Worm (Caenorhabditis elegans) whole organism, midembryonic: Measurements from ENCODE around the gene vang-1.

ENCODE experiments used
- T22C8.4 ChIP-seq: fragments of 200-800 bp; sonication (Bioruptor generic); IDR thresholded peaks from 2 replicates; pipeline ENCODE4 v1.3.6; 2022; ENCODE audit warnings: missing genetic modification characterization, missing compliant biosample characterization
- cog-1 ChIP-seq: sonication (generic microtip); optimal IDR thresholded peaks from 2 replicates; lab custom pipeline; 2016; ENCODE audit warnings: missing genetic modification characterization, missing compliant biosample characterization
- flt-1 ChIP-seq: fragments of 200-800 bp; sonication (Bioruptor generic); IDR thresholded peaks from 2 replicates; pipeline ENCODE4 v1.3.6; 2022; ENCODE audit warnings: missing genetic modification characterization, missing compliant biosample characterization
- klf-2 ChIP-seq: fragments of 200-800 bp; sonication (Bioruptor generic); conservative IDR thresholded peaks from 2 replicates; pipeline ENCODE4 v1.3.6; 2022; ENCODE audit warnings: missing genetic modification reagents, missing genetic modification characterization, missing compliant biosample characterization
- med-1 ChIP-seq: sonication (generic microtip); optimal IDR thresholded peaks from 2 replicates; lab custom pipeline; 2017; ENCODE audit warnings: missing genetic modification characterization, mild to moderate bottlenecking, missing compliant biosample characterization, antibody characterized with exemption, missing genetic modification reagents; ENCODE audit not compliant: insufficient read depth
- ref-1 ChIP-seq: fragments of 200-800 bp; sonication (Bioruptor generic); conservative IDR thresholded peaks from 2 replicates; pipeline ENCODE4 v1.3.6; 2022; ENCODE audit warnings: missing genetic modification reagents, missing genetic modification characterization, missing compliant biosample characterization
- tab-1 ChIP-seq: fragments of 200-800 bp; sonication (Bioruptor generic); IDR thresholded peaks from 2 replicates; pipeline ENCODE4 v1.3.6; 2022; ENCODE audit warnings: missing genetic modification characterization, missing compliant biosample characterization
- ztf-23 ChIP-seq: fragments of 200-800 bp; sonication (Bioruptor generic); IDR thresholded peaks from 2 replicates; pipeline ENCODE4 v1.3.6; 2022; ENCODE audit warnings: missing genetic modification reagents, missing genetic modification characterization, missing compliant biosample characterization
- ztf-29 ChIP-seq: fragments of 200-800 bp; sonication (Bioruptor generic); IDR thresholded peaks from 2 replicates; pipeline ENCODE4 v1.3.6; 2022; ENCODE audit warnings: missing genetic modification reagents, missing genetic modification characterization, missing compliant biosample characterization

vang-1 gene

ce11 chrX:2922602-2923203 lies 37.0 kb downstream of the vang-1 start:
- no peak for TF ChIP-seq tab-1
- no peak for TF ChIP-seq T22C8.4 (GFP tag; lab: Robert Waterston, UW)
- no peak for TF ChIP-seq cog-1 (tag; lab: Kevin White, UChicago)
- no peak for TF ChIP-seq ref-1
- no peak for TF ChIP-seq flt-1 (GFP tag; lab: Robert Waterston, UW)
- TF ChIP-seq med-1 (GFP tag; lab: Kevin White, UChicago): no peak

ce11 chrX:2923888-2924287 lies 38.2 kb downstream of the vang-1 start, which contains the start of gene hst-3.2:
hst-3.2 (minus strand) TSS chrX:2923988.
- TF ChIP-seq ztf-23 (GFP tag; lab: Robert Waterston, UW) (no peak), cog-1 (tag; lab: Kevin White, UChicago) (no peak), T22C8.4 (GFP tag; lab: Robert Waterston, UW) (no peak), klf-2 (GFP tag; lab: Robert Waterston, UW) (no peak), ref-1 (no peak), med-1 (GFP tag; lab: Kevin White, UChicago) (no peak), ztf-29 (GFP tag; lab: Robert Waterston, UW) (no peak), tab-1 (no peak), flt-1 (GFP tag; lab: Robert Waterston, UW) (no peak)

- TF ChIP-seq tab-1 (no peak), ztf-29 (GFP tag; lab: Robert Waterston, UW) (no peak), ztf-23 (GFP tag; lab: Robert Waterston, UW) (no peak), med-1 (GFP tag; lab: Kevin White, UChicago) (no peak), ref-1 (no peak), flt-1 (GFP tag; lab: Robert Waterston, UW) (no peak), klf-2 (GFP tag; lab: Robert Waterston, UW) (no peak)
Observed at ce11 chrX:2924438-2924837, 38.8 kb downstream of the vang-1 start.

ce11 chrX:2925950-2926349 lies 40.3 kb downstream of the vang-1 start:
- TF ChIP-seq T22C8.4 (GFP tag; lab: Robert Waterston, UW) (no peak), cog-1 (tag; lab: Kevin White, UChicago) (no peak), klf-2 (GFP tag; lab: Robert Waterston, UW) (no peak), flt-1 (GFP tag; lab: Robert Waterston, UW) (no peak)

- TF ChIP-seq T22C8.4 (GFP tag; lab: Robert Waterston, UW): no peak
- TF ChIP-seq cog-1 (tag; lab: Kevin White, UChicago): no peak
- TF ChIP-seq klf-2 (GFP tag; lab: Robert Waterston, UW): no peak
- no peak for TF ChIP-seq med-1 (GFP tag; lab: Kevin White, UChicago)
- no peak for TF ChIP-seq tab-1
- no peak for TF ChIP-seq ref-1
- TF ChIP-seq flt-1 (GFP tag; lab: Robert Waterston, UW): no peak
- no peak for TF ChIP-seq ztf-29 (GFP tag; lab: Robert Waterston, UW)
- TF ChIP-seq ztf-23 (GFP tag; lab: Robert Waterston, UW): no peak
Observed at ce11 chrX:2927576-2927975, 41.9 kb downstream of the vang-1 start.

- TF ChIP-seq ref-1 (no peak), ztf-23 (GFP tag; lab: Robert Waterston, UW) (0 out of 2 replicates have a peak, but pooled peaks have one; percentile 30), cog-1 (tag; lab: Kevin White, UChicago) (no peak), ztf-29 (GFP tag; lab: Robert Waterston, UW) (no peak), klf-2 (GFP tag; lab: Robert Waterston, UW) (no peak)
Observed at ce11 chrX:2928089-2928488, 42.4 kb downstream of the vang-1 start.

- no peak for TF ChIP-seq klf-2 (GFP tag; lab: Robert Waterston, UW)
- no peak for TF ChIP-seq cog-1 (tag; lab: Kevin White, UChicago)
- no peak for TF ChIP-seq med-1 (GFP tag; lab: Kevin White, UChicago)
- no peak for TF ChIP-seq ztf-23 (GFP tag; lab: Robert Waterston, UW)
- no peak for TF ChIP-seq ztf-29 (GFP tag; lab: Robert Waterston, UW)
- TF ChIP-seq tab-1: no peak
- no peak for TF ChIP-seq flt-1 (GFP tag; lab: Robert Waterston, UW)
- no peak for TF ChIP-seq T22C8.4 (GFP tag; lab: Robert Waterston, UW)
- TF ChIP-seq ref-1: no peak
Observed at ce11 chrX:2931852-2932251, 46.2 kb downstream of the vang-1 start.

- TF ChIP-seq ref-1: no peak
- TF ChIP-seq cog-1 (tag; lab: Kevin White, UChicago): no peak
- TF ChIP-seq klf-2 (GFP tag; lab: Robert Waterston, UW): no peak
- no peak for TF ChIP-seq ztf-23 (GFP tag; lab: Robert Waterston, UW)
Observed at ce11 chrX:2933061-2933460, 47.4 kb downstream of the vang-1 start, which contains the start of gene fard-1. fard-1 (plus strand) TSS chrX:2933361.

- TF ChIP-seq ref-1: no peak
- TF ChIP-seq T22C8.4 (GFP tag; lab: Robert Waterston, UW): no peak
- TF ChIP-seq cog-1 (tag; lab: Kevin White, UChicago): no peak
- no peak for TF ChIP-seq flt-1 (GFP tag; lab: Robert Waterston, UW)
- no peak for TF ChIP-seq ztf-23 (GFP tag; lab: Robert Waterston, UW)
- TF ChIP-seq med-1 (GFP tag; lab: Kevin White, UChicago): no peak
- TF ChIP-seq ztf-29 (GFP tag; lab: Robert Waterston, UW): no peak
Observed at ce11 chrX:2939085-2939484, 53.4 kb downstream of the vang-1 start.

ce11 chrX:2939526-2939925 lies 53.9 kb downstream of the vang-1 start:
- TF ChIP-seq cog-1 (tag; lab: Kevin White, UChicago) (no peak), tab-1 (no peak), klf-2 (GFP tag; lab: Robert Waterston, UW) (no peak), T22C8.4 (GFP tag; lab: Robert Waterston, UW) (no peak), ref-1 (no peak), med-1 (GFP tag; lab: Kevin White, UChicago) (no peak), flt-1 (GFP tag; lab: Robert Waterston, UW) (no peak), ztf-29 (GFP tag; lab: Robert Waterston, UW) (no peak)
